Worm (Caenorhabditis elegans) whole organism, L4/young adult: ENCODE results near the gene set-2.

Source experiments
- W03F9.2 ChIP-seq: fragments of 150-350 bp; optimal IDR thresholded peaks from 2 replicates; lab custom pipeline; 2014; ENCODE audit warnings: missing biosample characterization, missing genetic modification characterization
- dao-5 ChIP-seq: sonication (generic microtip); optimal IDR thresholded peaks from 2 replicates; lab custom pipeline; 2016; ENCODE audit warnings: missing genotype, missing genetic modification characterization, moderate library complexity, missing compliant biosample characterization
- him-1 ChIP-seq: sonication (generic microtip); optimal IDR thresholded peaks from 2 replicates; lab custom pipeline; 2016; ENCODE audit warnings: missing genotype, missing genetic modification reagents, missing genetic modification characterization, missing compliant biosample characterization

- TF ChIP-seq dao-5 (tag; lab: Kevin White, UChicago), result no peak
- TF ChIP-seq W03F9.2 (tag; lab: Kevin White, UChicago), result no peak
- no peak for TF ChIP-seq him-1
Measured at ce11 chrIII:4910956-4911355, 19.0 kb downstream of the set-2 start, which contains the start of gene F26F4.2.
